Worm (Caenorhabditis elegans): Measurements from ENCODE around the gene sru-7.

ce11 chrIV:8538011-8538658 lies 45.8 kb downstream of the sru-7 start:
- TF ChIP-seq pes-1 (GFP tag; IDR thresholded peaks at IDR 0.05) (no peak), flt-1 (GFP tag; IDR thresholded peaks at IDR 0.05) (no peak), F13C5.2 (tag; optimal IDR thresholded peaks at IDR 0.05) (no peak), tra-4 (tag; optimal IDR thresholded peaks at IDR 0.05) (no peak), tbx-11 (GFP tag; IDR thresholded peaks at IDR 0.05) (no peak), ama-1 (optimal IDR thresholded peaks at IDR 0.05) (no peak), ceh-13 (GFP tag; optimal IDR thresholded peaks at IDR 0.05) (no peak), tbx-37 (GFP tag; conservative IDR thresholded peaks at IDR 0.05) (no peak), hmg-4 (GFP tag; optimal IDR thresholded peaks at IDR 0.05) (no peak), B0310.2 (tag; optimal IDR thresholded peaks at IDR 0.05) (no peak), hnd-1 (tag; optimal IDR thresholded peaks at IDR 0.05) (no peak), sea-1 (GFP tag; conservative IDR thresholded peaks at IDR 0.05) (no peak), ceh-36 (tag; optimal IDR thresholded peaks at IDR 0.05) (no peak)
